Fruit fly (Drosophila melanogaster) whole organism, embryonic: ENCODE results near the gene tho2.

Experiments
- Atf3 ChIP-seq: fragments of 200-800 bp; sonication (Bioruptor generic); optimal IDR thresholded peaks from 3 replicates; lab custom pipeline; 2016; ENCODE audit warnings: missing biosample characterization, missing genetic modification characterization
- B-H2 ChIP-seq: fragments of 200-800 bp; sonication (Bioruptor generic); optimal IDR thresholded peaks from 2 replicates; lab custom pipeline; 2018; ENCODE audit warnings: missing biosample characterization, mild to moderate bottlenecking, missing genetic modification characterization
- CG10654 ChIP-seq: fragments of 200-800 bp; sonication (Bioruptor generic); optimal IDR thresholded peaks from 2 replicates; lab custom pipeline; 2016; ENCODE audit warnings: missing biosample characterization, missing genetic modification characterization
- CG11398 ChIP-seq: fragments of 200-800 bp; sonication (Bioruptor generic); optimal IDR thresholded peaks from 2 replicates; lab custom pipeline; 2016; ENCODE audit warnings: missing biosample characterization, missing genetic modification characterization
- CG12769 ChIP-seq: fragments of 200-800 bp; sonication (Bioruptor generic); optimal IDR thresholded peaks from 2 replicates; lab custom pipeline; 2019; ENCODE audit warnings: missing biosample characterization, mild to moderate bottlenecking, missing genetic modification characterization, moderate library complexity
- CG14050 ChIP-seq: fragments of 200-800 bp; sonication (Bioruptor generic); IDR thresholded peaks from 3 replicates; pipeline ENCODE4 v1.3.6; 2022; ENCODE audit warnings: missing biosample characterization, missing genetic modification characterization
- CG15269 ChIP-seq: fragments of 200-800 bp; sonication (Bioruptor generic); optimal IDR thresholded peaks from 2 replicates; lab custom pipeline; 2018; ENCODE audit warnings: missing biosample characterization, mild to moderate bottlenecking, missing genetic modification characterization, moderate library complexity
- CG1832 ChIP-seq: fragments of 200-800 bp; sonication (Bioruptor generic); optimal IDR thresholded peaks from 2 replicates; lab custom pipeline; 2017; ENCODE audit warnings: missing biosample characterization, mild to moderate bottlenecking, missing genetic modification characterization, inconsistent platforms
- CG2129 ChIP-seq: fragments of 200-800 bp; sonication (Bioruptor generic); IDR thresholded peaks from 2 replicates; pipeline ENCODE4 v1.3.6; 2022; ENCODE audit warnings: missing biosample characterization, missing genetic modification characterization; ENCODE audit not compliant: partially characterized antibody
- CG2202 ChIP-seq: fragments of 200-800 bp; sonication (Bioruptor generic); optimal IDR thresholded peaks from 2 replicates; lab custom pipeline; 2018; ENCODE audit warnings: missing biosample characterization, mild to moderate bottlenecking, missing genetic modification characterization
- CG31365 ChIP-seq: fragments of 200-800 bp; sonication (Bioruptor generic); optimal IDR thresholded peaks from 2 replicates; lab custom pipeline; 2018; ENCODE audit warnings: missing biosample characterization, mild to moderate bottlenecking, missing genetic modification characterization
- CG4328 ChIP-seq: fragments of 200-800 bp; sonication (Bioruptor generic); optimal IDR thresholded peaks from 3 replicates; lab custom pipeline; 2017; ENCODE audit warnings: missing biosample characterization, missing genetic modification reagents, missing genetic modification characterization
- CG6813 ChIP-seq: fragments of 200-800 bp; sonication (Bioruptor generic); optimal IDR thresholded peaks from 2 replicates; lab custom pipeline; 2017; ENCODE audit warnings: missing biosample characterization, missing genetic modification characterization, mild to moderate bottlenecking, moderate library complexity, missing genetic modification reagents
- CG8089 ChIP-seq: fragments of 200-800 bp; sonication (Bioruptor generic); optimal IDR thresholded peaks from 3 replicates; lab custom pipeline; 2016; ENCODE audit warnings: missing biosample characterization, missing genetic modification characterization
- CG8478 ChIP-seq: fragments of >200 bp; optimal IDR thresholded peaks from 2 replicates; lab custom pipeline; 2018
- Camta ChIP-seq: fragments of 200-800 bp; sonication (Bioruptor generic); optimal IDR thresholded peaks from 2 replicates; lab custom pipeline; 2016; ENCODE audit warnings: missing biosample characterization, missing genetic modification characterization
- CoRest ChIP-seq: fragments of 200-800 bp; sonication (Bioruptor generic); optimal IDR thresholded peaks from 3 replicates; lab custom pipeline; 2018; ENCODE audit warnings: missing biosample characterization, mild to moderate bottlenecking, missing genetic modification characterization, moderate library complexity
- D19B ChIP-seq: fragments of 200-800 bp; sonication (Bioruptor generic); optimal IDR thresholded peaks from 2 replicates; lab custom pipeline; 2017; ENCODE audit warnings: missing biosample characterization, mild to moderate bottlenecking, missing genetic modification characterization
- Dad ChIP-seq: fragments of 200-800 bp; sonication (Bioruptor generic); optimal IDR thresholded peaks from 3 replicates; lab custom pipeline; 2016; ENCODE audit warnings: missing biosample characterization, missing genetic modification characterization
- Dfd ChIP-seq, 2 experiments: fragments of >200 bp; optimal IDR thresholded peaks; 2 replicates each; lab custom pipeline; 2017; ENCODE audit warnings: missing biosample characterization in 2 of 2, missing genetic modification characterization in 2 of 2
- ERR ChIP-seq: fragments of 200-800 bp; sonication (Bioruptor generic); optimal IDR thresholded peaks from 2 replicates; lab custom pipeline; 2016; ENCODE audit warnings: missing biosample characterization, missing genetic modification characterization
- Fer2 ChIP-seq: fragments of 200-800 bp; sonication (Bioruptor generic); optimal IDR thresholded peaks from 2 replicates; lab custom pipeline; 2018; ENCODE audit warnings: missing biosample characterization, mild to moderate bottlenecking, missing genetic modification characterization, moderate library complexity
- Hmr ChIP-seq: fragments of 200-800 bp; sonication (Bioruptor generic); optimal IDR thresholded peaks from 3 replicates; lab custom pipeline; 2017; ENCODE audit warnings: mild to moderate bottlenecking, missing biosample characterization, missing genetic modification reagents, missing genetic modification characterization
- Lpt ChIP-seq: fragments of >200 bp; optimal IDR thresholded peaks from 2 replicates; lab custom pipeline; 2018; ENCODE audit warnings: missing biosample characterization, missing genetic modification characterization
- Max ChIP-seq: fragments of 200-800 bp; sonication (Bioruptor generic); optimal IDR thresholded peaks from 2 replicates; lab custom pipeline; 2016; ENCODE audit warnings: missing biosample characterization, mild to moderate bottlenecking, missing genetic modification characterization
- Meics ChIP-seq: fragments of 200-800 bp; sonication (Bioruptor generic); optimal IDR thresholded peaks from 2 replicates; lab custom pipeline; 2017; ENCODE audit warnings: missing biosample characterization, mild to moderate bottlenecking, missing genetic modification characterization
- Mrtf ChIP-seq: fragments of 200-800 bp; sonication (Bioruptor generic); IDR thresholded peaks from 3 replicates; pipeline ENCODE4 v1.3.6; 2022; ENCODE audit warnings: missing biosample characterization, missing genetic modification characterization
- Pdp1 ChIP-seq, 2 experiments: fragments of 200-800 bp; sonication (Bioruptor generic); optimal IDR thresholded peaks; 3 replicates each; lab custom pipeline; 2016; ENCODE audit warnings: missing biosample characterization in 2 of 2, missing genetic modification characterization in 2 of 2, mild to moderate bottlenecking in 1 of 2, moderate library complexity in 1 of 2
- Side ChIP-seq: fragments of 200-800 bp; sonication (Bioruptor generic); optimal IDR thresholded peaks from 2 replicates; lab custom pipeline; 2016; ENCODE audit warnings: missing biosample characterization, missing genetic modification characterization
- Sox102F ChIP-seq: fragments of 200-800 bp; sonication (Bioruptor generic); optimal IDR thresholded peaks from 2 replicates; lab custom pipeline; 2018; ENCODE audit warnings: missing biosample characterization, mild to moderate bottlenecking, missing genetic modification characterization, moderate library complexity
- bab2 ChIP-seq: fragments of 200-800 bp; sonication (Bioruptor generic); optimal IDR thresholded peaks from 2 replicates; lab custom pipeline; 2016; ENCODE audit warnings: missing biosample characterization, missing genetic modification characterization
- bcd ChIP-seq: fragments of 200-800 bp; sonication (Bioruptor generic); optimal IDR thresholded peaks from 2 replicates; lab custom pipeline; 2017; ENCODE audit warnings: missing biosample characterization, mild to moderate bottlenecking, missing genetic modification characterization
- chm ChIP-seq: fragments of 200-800 bp; sonication (Bioruptor generic); IDR thresholded peaks from 2 replicates; pipeline ENCODE4 v1.3.6; 2022; ENCODE audit warnings: missing biosample characterization, missing genetic modification characterization
- ci ChIP-seq: fragments of 200-800 bp; sonication (Bioruptor generic); IDR thresholded peaks from 3 replicates; pipeline ENCODE4 v1.3.6; 2022; ENCODE audit warnings: missing biosample characterization, missing genetic modification characterization
- crp ChIP-seq, 2 experiments: fragments of 200-800 bp; sonication (Bioruptor generic); optimal IDR thresholded peaks; 2 replicates in 1 of 2; 3 replicates in 1 of 2; lab custom pipeline; 2017; ENCODE audit warnings: missing biosample characterization in 2 of 2, missing genetic modification characterization in 2 of 2, mild to moderate bottlenecking in 1 of 2, moderate library complexity in 1 of 2
- cwo ChIP-seq: fragments of 200-800 bp; sonication (Bioruptor generic); optimal IDR thresholded peaks from 3 replicates; lab custom pipeline; 2017; ENCODE audit warnings: missing biosample characterization, missing genetic modification characterization, mild to moderate bottlenecking, moderate library complexity, missing genetic modification reagents
- hb ChIP-seq: fragments of 200-800 bp; sonication (Bioruptor generic); IDR thresholded peaks from 3 replicates; pipeline ENCODE4 v1.3.6; 2022; ENCODE audit warnings: missing biosample characterization, missing genetic modification characterization; ENCODE audit not compliant: partially characterized antibody
- insv ChIP-seq, 2 experiments: fragments of 200-800 bp; sonication (Bioruptor generic); optimal IDR thresholded peaks; 3 replicates each; lab custom pipeline; 2016 to 2018; ENCODE audit warnings: missing biosample characterization in 2 of 2, missing genetic modification characterization in 2 of 2
- mld ChIP-seq: fragments of 200-800 bp; sonication (Bioruptor generic); IDR thresholded peaks from 3 replicates; pipeline ENCODE4 v1.3.6; 2022; ENCODE audit warnings: missing biosample characterization, missing genetic modification characterization; ENCODE audit not compliant: partially characterized antibody
- nerfin-2 ChIP-seq: fragments of 200-800 bp; sonication (Bioruptor generic); IDR thresholded peaks from 2 replicates; pipeline ENCODE4 v1.3.6; 2022; ENCODE audit warnings: missing biosample characterization, missing genetic modification characterization; ENCODE audit not compliant: partially characterized antibody
- nmo ChIP-seq: fragments of 200-800 bp; sonication (Bioruptor generic); optimal IDR thresholded peaks from 2 replicates; lab custom pipeline; 2018; ENCODE audit warnings: missing biosample characterization, mild to moderate bottlenecking, missing genetic modification characterization, moderate library complexity
- oc ChIP-seq: fragments of 200-800 bp; sonication (Bioruptor generic); optimal IDR thresholded peaks from 2 replicates; lab custom pipeline; 2018; ENCODE audit warnings: missing biosample characterization, mild to moderate bottlenecking, missing genetic modification characterization, moderate library complexity
- otp ChIP-seq: fragments of 200-800 bp; sonication (Bioruptor generic); IDR thresholded peaks from 3 replicates; pipeline ENCODE4, ENCODE4 v1.3.6; 2022; ENCODE audit warnings: missing biosample characterization, missing genetic modification characterization
- pnt ChIP-seq: fragments of 200-800 bp; sonication (Bioruptor generic); optimal IDR thresholded peaks from 3 replicates; lab custom pipeline; 2016; ENCODE audit warnings: missing biosample characterization, missing genetic modification characterization
- repo ChIP-seq: fragments of 200-800 bp; sonication (Bioruptor generic); optimal IDR thresholded peaks from 2 replicates; lab custom pipeline; 2016; ENCODE audit warnings: missing biosample characterization, missing genetic modification characterization
- sens ChIP-seq: fragments of 200-800 bp; sonication (Bioruptor generic); peaks from one replicate; lab custom pipeline; 2016; ENCODE audit warnings: missing biosample characterization, missing genetic modification characterization
- seq ChIP-seq: fragments of 200-800 bp; sonication (Bioruptor generic); IDR thresholded peaks from 2 replicates; pipeline ENCODE4 v1.3.6; 2022; ENCODE audit warnings: missing biosample characterization, missing genetic modification characterization
- shn ChIP-seq: fragments of 200-800 bp; sonication (Bioruptor generic); optimal IDR thresholded peaks from 3 replicates; lab custom pipeline; 2016; ENCODE audit warnings: missing biosample characterization, missing genetic modification characterization
- toy ChIP-seq: fragments of 200-800 bp; sonication (Bioruptor generic); IDR thresholded peaks from 2 replicates; pipeline ENCODE4 v1.3.6; 2022; ENCODE audit warnings: missing biosample characterization, missing genetic modification characterization

Gene tho2

DNA sequence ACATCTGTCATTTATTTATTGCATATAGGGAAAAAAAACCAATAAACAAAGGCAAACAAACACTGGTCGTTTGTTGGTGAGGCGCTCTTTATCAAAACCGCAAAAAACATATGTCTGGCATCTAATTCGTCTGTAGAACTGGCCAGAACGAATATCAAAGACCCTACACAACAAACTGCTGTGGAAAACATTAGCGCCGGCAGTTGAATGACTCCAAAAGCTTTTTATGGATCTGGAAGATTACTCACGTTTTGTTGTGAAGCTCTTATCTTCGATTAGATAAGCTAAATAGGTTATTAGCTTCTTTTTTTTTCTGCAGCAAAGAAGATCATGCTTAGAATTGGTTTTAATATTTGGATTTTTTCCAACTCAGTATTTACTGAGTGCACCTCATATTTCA, 12.0 kb downstream of the tho2 start (continued):
- TF ChIP-seq CG15269 (tag; lab: Kevin White, UChicago) (no peak), bcd (peak; percentile 9), seq (no peak), CG6813 (GFP tag; lab: Kevin White, UChicago) (no peak), CG10654 (GFP tag; lab: Kevin White, UChicago) (no peak), CG31365 (tag; lab: Kevin White, UChicago) (no peak), chm (no peak), crp (GFP tag; optimal IDR thresholded peaks at IDR 0.05; lab: Kevin White, UChicago) (no peak), Side (GFP tag; lab: Kevin White, UChicago) (no peak), CG12769 (tag; lab: Kevin White, UChicago) (peak; percentile 29), Hmr (GFP tag; lab: Kevin White, UChicago) (peak; percentile 45), CG1832 (GFP tag; lab: Kevin White, UChicago) (no peak), CG11398 (GFP tag; lab: Kevin White, UChicago) (no peak), CG8089 (no peak), pnt (GFP tag; lab: Kevin White, UChicago) (no peak), Dfd (GFP tag; optimal IDR thresholded peaks at IDR 0.05; lab: Kevin White, UChicago) (no peak), toy (GFP tag; lab: Robert Waterston, UW) (no peak), CG8478 (lab: Kevin White, UChicago) (no peak), Max (no peak), ci (GFP tag; lab: Robert Waterston, UW) (0 out of 3 replicates have a peak, but pooled peaks have one; percentile 30), nmo (GFP tag; lab: Kevin White, UChicago) (no peak), Pdp1 (GFP tag; optimal IDR thresholded peaks at IDR 0.05; lab: Kevin White, UChicago) (peak in 1 of 2 experiments; percentile 24), Meics (GFP tag; lab: Kevin White, UChicago) (peak; percentile 58), CG14050 (GFP tag; lab: Robert Waterston, UW) (no peak), hb (GFP tag; lab: Robert Waterston, UW) (no peak), CG2202 (no peak), nerfin-2 (GFP tag; lab: Robert Waterston, UW) (no peak), D19B (GFP tag; lab: Kevin White, UChicago) (no peak), mld (GFP tag; lab: Robert Waterston, UW) (no peak)

DNA sequence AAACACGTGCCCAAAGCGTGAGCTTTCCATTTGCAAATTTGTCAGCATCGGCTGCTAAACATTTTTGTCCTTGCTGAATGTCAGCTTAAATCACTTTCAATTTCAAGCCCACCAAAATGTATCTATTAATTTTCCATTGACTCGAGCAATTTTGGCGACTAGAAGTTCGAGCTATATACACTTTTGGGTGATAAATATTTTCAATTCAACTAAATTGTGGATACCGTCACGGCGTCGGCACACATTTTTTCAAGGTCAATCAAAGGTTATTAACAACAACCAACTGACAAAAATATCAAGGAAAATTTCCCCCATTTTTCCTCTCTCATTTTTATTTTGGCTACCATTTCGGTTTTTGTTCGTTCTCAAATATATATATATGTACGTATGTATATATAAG, 12.8 kb downstream of the tho2 start:
- peak; percentile 83 for TF ChIP-seq ERR (GFP tag; lab: Kevin White, UChicago)
- TF ChIP-seq shn (GFP tag; lab: Kevin White, UChicago): no peak
- TF ChIP-seq cwo (GFP tag; lab: Kevin White, UChicago): peak; percentile 46

DNA sequence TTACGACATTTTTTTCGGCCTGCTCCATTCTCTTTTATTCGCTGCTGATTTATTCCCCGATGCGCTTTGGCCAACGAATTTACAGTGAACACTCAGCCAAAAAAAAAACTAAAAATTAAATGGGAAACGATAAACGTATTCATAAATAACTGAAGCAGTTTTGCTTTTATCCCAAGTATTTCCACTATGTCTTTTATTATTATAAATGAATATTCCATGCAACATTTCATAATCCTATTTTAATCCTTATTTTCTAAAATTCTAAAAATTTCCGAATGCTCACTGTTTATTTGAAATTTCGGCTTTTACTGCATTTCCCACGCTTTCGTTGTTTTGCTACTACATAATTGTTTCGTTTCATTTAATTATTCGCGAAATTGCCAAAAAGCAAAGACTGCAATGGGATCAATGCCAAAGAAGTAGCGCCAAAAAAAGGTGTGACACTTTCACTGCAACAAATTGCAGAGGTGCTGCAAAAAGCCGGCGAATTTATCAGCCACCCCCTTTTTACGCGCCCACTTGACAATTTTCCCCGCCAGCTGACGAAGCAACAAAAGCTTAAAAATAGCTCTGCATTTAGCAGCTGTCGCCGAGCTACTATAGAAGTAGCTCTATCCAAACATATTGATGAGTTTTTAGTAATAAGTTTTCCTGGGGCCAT, 13.4 kb downstream of the tho2 start:
- TF ChIP-seq otp (no peak), sens (GFP tag; lab: Kevin White, UChicago) (peak; percentile 49), bab2 (no peak), Lpt (GFP tag; lab: Kevin White, UChicago) (no peak), Mrtf (GFP tag; lab: Robert Waterston, UW) (no peak), Fer2 (tag; lab: Kevin White, UChicago) (no peak), Camta (no peak), Atf3 (GFP tag; lab: Kevin White, UChicago) (no peak), CoRest (no peak), CG4328 (GFP tag; lab: Kevin White, UChicago) (no peak), CG2129 (no peak), Dad (GFP tag; lab: Kevin White, UChicago) (no peak), repo (GFP tag; lab: Kevin White, UChicago) (no peak), oc (tag; lab: Kevin White, UChicago) (no peak), Sox102F (GFP tag; lab: Kevin White, UChicago) (peak; percentile 0), insv (GFP tag; optimal IDR thresholded peaks at IDR 0.05; lab: Kevin White, UChicago) (no peak), B-H2 (GFP tag; lab: Kevin White, UChicago) (no peak)
